Fruit fly (Drosophila melanogaster) Kc167 (cell line): Measurements from ENCODE around the gene CG43925.

ENCODE experiments used
- Myc ChIP-seq: fragments of >200 bp; optimal IDR thresholded peaks from 2 replicates; lab custom pipeline; 2017; ENCODE audit warnings: missing external identifiers
- Sin3A ChIP-seq: fragments of >200 bp; optimal IDR thresholded peaks from 2 replicates; lab custom pipeline; 2018; ENCODE audit warnings: missing external identifiers
- h ChIP-seq: fragments of >200 bp; optimal IDR thresholded peaks from 3 replicates; lab custom pipeline; 2018; ENCODE audit warnings: missing external identifiers
- insv ChIP-seq: fragments of >200 bp; optimal IDR thresholded peaks from 3 replicates; lab custom pipeline; 2018; ENCODE audit warnings: missing external identifiers
- psq ChIP-seq: fragments of >200 bp; optimal IDR thresholded peaks from 2 replicates; lab custom pipeline; 2017; ENCODE audit warnings: missing external identifiers
- ttk ChIP-seq: sonication (Bioruptor generic); optimal IDR thresholded peaks from 2 replicates; lab custom pipeline; 2017; ENCODE audit warnings: missing external identifiers

CG43925 gene

dm6 chr2L:13164994-13165801, 11.0 kb upstream of the CG43925 start, which contains the start of gene Sirt1:
Gene Sirt1, plus strand, starts transcription at chr2L:13165564.
- TF ChIP-seq h (lab: Kevin White, UChicago): no peak
- TF ChIP-seq insv (lab: Kevin White, UChicago): no peak
- TF ChIP-seq Sin3A (lab: Kevin White, UChicago): peak; percentile 36

dm6 chr2L:13165802-13166347, 10.3 kb upstream of the CG43925 start, which contains the start of gene DnaJ-H:
Gene DnaJ-H, minus strand, starts transcription at chr2L:13166072.
- TF ChIP-seq h (lab: Kevin White, UChicago) (no peak), psq (lab: Kevin White, UChicago) (peak; percentile 65)

dm6 chr2L:13176701-13177249, 552 bp downstream of the CG43925 start, which contains the start of the genes Sfmbt and CG5439:
Gene Sfmbt, minus strand, starts transcription at chr2L:13176785.
Gene CG5439, plus strand, starts transcription at chr2L:13177150.
- TF ChIP-seq Sin3A (lab: Kevin White, UChicago) (no peak), Myc (lab: Kevin White, UChicago) (no peak), psq (lab: Kevin White, UChicago) (no peak)

DNA sequence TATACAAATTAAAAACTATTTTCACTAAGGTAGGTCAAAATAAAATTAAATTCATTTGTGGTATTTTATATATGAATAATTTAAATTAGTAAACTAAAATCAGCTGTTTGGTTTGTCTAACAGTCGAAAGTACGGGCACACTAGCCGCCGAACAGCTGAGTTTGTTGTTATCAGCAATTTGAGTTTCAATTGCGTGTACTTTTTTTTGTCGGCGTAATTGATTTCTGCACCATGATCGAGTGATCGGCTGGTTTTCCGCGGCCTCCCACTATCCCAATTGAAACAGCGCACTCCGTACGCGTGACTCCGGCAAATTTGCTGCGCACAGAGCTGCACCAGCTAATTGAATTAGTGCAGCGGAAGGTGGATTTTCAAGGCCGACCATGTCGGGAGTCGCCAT, 2.9 kb downstream of the CG43925 start, which contains the start of gene Alg7:
Alg7 (plus strand) TSS at position 153 of the 400 bp plus-strand sequence.
- TF ChIP-seq psq (lab: Kevin White, UChicago) (no peak), Sin3A (lab: Kevin White, UChicago) (no peak), Myc (lab: Kevin White, UChicago) (no peak), insv (lab: Kevin White, UChicago) (peak; percentile 53), h (lab: Kevin White, UChicago) (no peak), ttk (lab: Kevin White, UChicago) (no peak)

- TF ChIP-seq h (lab: Kevin White, UChicago) (no peak), Sin3A (lab: Kevin White, UChicago) (no peak), ttk (lab: Kevin White, UChicago) (no peak), insv (lab: Kevin White, UChicago) (no peak), psq (lab: Kevin White, UChicago) (no peak), Myc (lab: Kevin White, UChicago) (no peak)
Measured at dm6 chr2L:13182415-13182814, 6.2 kb downstream of the CG43925 start, which contains the start of gene Mgat3. Gene Mgat3, minus strand, starts transcription at chr2L:13182596.

DNA sequence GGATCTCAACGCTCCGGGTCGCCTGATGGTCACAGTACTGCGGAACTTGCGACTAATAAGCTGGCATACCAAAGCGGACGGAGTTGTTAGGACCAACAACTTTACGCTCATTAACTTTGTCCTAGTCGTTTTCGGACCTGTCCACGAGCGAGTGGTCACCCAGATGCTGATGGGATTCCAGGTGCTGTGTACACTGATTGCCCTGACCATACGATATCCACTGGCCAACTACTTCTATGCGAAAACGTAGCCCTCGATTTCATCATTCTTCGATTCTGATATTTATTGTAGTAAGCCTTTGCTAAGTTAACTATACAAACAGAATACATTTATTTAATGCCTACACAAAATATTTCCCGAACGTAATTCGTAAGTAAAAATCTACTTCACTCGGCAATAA, 6.9 kb downstream of the CG43925 start, which contains the start of gene Rsph1:
Rsph1 (plus strand) TSS at position 301 of the 400 bp plus-strand sequence.
- TF ChIP-seq psq (lab: Kevin White, UChicago): no peak
- no peak for TF ChIP-seq Myc (lab: Kevin White, UChicago)
- TF ChIP-seq Sin3A (lab: Kevin White, UChicago): no peak
- no peak for TF ChIP-seq ttk (lab: Kevin White, UChicago)
- TF ChIP-seq h (lab: Kevin White, UChicago): no peak
- TF ChIP-seq insv (lab: Kevin White, UChicago): no peak

DNA sequence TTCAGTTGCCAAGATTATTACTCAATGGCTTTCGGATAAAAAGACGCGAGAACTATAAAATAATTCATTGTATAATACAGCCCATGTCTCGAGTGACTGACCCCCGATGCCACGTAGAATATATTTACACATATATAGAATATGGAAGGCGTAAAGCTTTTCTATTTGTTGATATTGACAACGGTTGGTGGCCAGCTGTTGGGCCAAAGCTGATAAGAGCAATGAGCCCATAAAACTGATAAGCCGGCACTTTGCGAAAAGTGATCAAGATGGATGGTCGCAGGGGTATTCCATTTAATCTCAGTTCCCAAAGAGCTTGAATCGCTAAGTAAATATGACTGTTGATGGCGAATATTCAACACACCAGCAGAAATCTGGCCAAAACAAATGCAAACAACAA, 14.3 kb downstream of the CG43925 start:
- no peak for TF ChIP-seq h (lab: Kevin White, UChicago)
- no peak for TF ChIP-seq Myc (lab: Kevin White, UChicago)
- no peak for TF ChIP-seq insv (lab: Kevin White, UChicago)

DNA sequence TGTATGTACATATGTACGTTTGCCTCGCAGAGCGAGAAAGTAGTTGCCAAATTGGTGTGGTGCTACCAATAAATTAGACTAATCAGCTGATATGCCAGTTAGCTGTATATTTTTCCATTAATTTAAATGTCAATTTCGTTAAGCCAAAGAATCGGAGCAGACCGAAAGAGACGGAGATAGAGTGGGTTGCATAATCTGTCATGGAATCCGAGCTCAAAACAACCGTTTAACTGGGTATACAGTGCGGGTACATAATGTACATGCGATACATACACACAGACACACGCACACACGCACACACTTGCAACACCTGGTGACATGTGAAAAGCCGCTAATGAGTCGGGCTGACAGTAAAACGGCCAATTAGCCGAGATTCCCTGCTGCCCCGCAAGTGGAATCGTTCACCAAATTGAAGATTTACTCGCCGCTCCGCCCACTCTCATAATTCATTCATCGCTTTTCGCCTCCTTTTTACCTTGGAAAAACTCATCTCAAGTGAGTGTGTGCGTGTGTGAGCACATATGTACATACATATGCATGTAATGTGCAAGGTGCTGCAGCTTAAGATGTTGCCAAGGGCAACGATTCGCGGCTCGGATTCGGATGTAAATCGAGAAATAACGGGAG, 14.9 kb downstream of the CG43925 start:
- no peak for TF ChIP-seq psq (lab: Kevin White, UChicago)
- TF ChIP-seq Myc (lab: Kevin White, UChicago): no peak
- no peak for TF ChIP-seq insv (lab: Kevin White, UChicago)
- TF ChIP-seq h (lab: Kevin White, UChicago): no peak
- no peak for TF ChIP-seq ttk (lab: Kevin White, UChicago)
- no peak for TF ChIP-seq Sin3A (lab: Kevin White, UChicago)

DNA sequence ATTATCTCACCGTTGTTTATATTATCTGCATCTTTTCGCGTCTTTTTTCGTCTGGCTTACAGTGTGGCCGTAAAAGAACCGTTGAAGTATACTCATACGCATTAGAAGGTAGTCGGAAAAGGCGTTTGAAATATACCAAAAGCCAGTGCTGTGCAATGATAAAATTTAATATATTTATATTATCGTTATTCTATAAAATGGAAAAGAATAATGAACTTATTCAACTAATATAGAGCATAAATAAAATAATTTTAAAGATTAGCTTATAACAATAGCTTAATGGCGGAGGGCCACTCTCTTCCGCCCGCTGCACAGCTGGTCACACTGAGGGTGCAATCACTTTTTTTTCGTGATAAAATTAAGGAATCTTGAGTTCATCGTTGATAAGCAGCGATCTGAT, 15.7 kb downstream of the CG43925 start, which contains the start of the genes CG16974 and Edem2:
CG16974 (minus strand) TSS at position 86 of the 400 bp plus-strand sequence.
Edem2 (plus strand) TSS at position 308 of the 400 bp plus-strand sequence.
- TF ChIP-seq Sin3A (lab: Kevin White, UChicago) (no peak), ttk (lab: Kevin White, UChicago) (no peak), insv (lab: Kevin White, UChicago) (no peak), psq (lab: Kevin White, UChicago) (no peak), h (lab: Kevin White, UChicago) (no peak)

DNA sequence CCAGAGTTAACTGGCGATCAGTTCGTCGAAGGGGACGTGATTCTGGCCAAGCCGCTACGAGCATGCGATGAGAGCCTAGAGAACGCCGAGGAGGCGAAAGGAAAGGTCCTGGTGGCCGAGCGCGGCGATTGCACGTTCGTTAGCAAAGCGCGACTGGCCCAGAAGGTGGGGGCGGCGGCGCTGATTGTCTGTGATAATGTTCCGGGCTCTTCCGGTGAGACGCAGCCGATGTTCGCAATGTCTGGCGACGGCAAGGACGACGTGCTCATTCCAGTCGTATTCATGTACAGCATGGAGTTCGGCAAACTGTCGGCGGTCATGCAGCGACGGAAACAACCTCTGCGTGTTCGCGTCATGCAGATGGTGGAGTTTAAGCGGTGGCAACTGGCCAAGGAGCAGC, 19.6 kb downstream of the CG43925 start:
- no peak for TF ChIP-seq Sin3A (lab: Kevin White, UChicago)
- no peak for TF ChIP-seq Myc (lab: Kevin White, UChicago)
- no peak for TF ChIP-seq psq (lab: Kevin White, UChicago)
- no peak for TF ChIP-seq insv (lab: Kevin White, UChicago)
- no peak for TF ChIP-seq ttk (lab: Kevin White, UChicago)
- no peak for TF ChIP-seq h (lab: Kevin White, UChicago)

- TF ChIP-seq insv (lab: Kevin White, UChicago) (no peak), h (lab: Kevin White, UChicago) (no peak), ttk (lab: Kevin White, UChicago) (no peak), Myc (lab: Kevin White, UChicago) (no peak), psq (lab: Kevin White, UChicago) (no peak), Sin3A (lab: Kevin White, UChicago) (no peak)
Measured at dm6 chr2L:13202960-13203436, 26.8 kb downstream of the CG43925 start, which contains the start of gene CG16972. Gene CG16972, minus strand, starts transcription at chr2L:13203295.
